Worm (Caenorhabditis elegans): ENCODE measurements around the gene F09C6.13.

ce11 chrV:16836100-16836499 is 48.7 kb upstream of the F09C6.13 start:
- TF ChIP-seq lin-40 (tag; optimal IDR thresholded peaks at IDR 0.05) (no peak), hmg-1.2 (GFP tag; IDR thresholded peaks at IDR 0.05) (no peak), C06A6.2 (GFP tag; conservative IDR thresholded peaks at IDR 0.05) (no peak), Y53F4B.3 (GFP tag; IDR thresholded peaks at IDR 0.05) (no peak), nhr-80 (tag; optimal IDR thresholded peaks at IDR 0.05) (no peak), unc-130 (GFP tag; optimal IDR thresholded peaks at IDR 0.05) (no peak), nfya-2 (GFP tag; IDR thresholded peaks at IDR 0.05) (no peak), pha-4 (tag; optimal IDR thresholded peaks at IDR 0.05) (no peak), madf-6 (GFP tag; IDR thresholded peaks at IDR 0.05) (no peak)
